Fruit fly (Drosophila melanogaster): Measurements from ENCODE around the gene Sgs3.

Sgs3 gene

DNA sequence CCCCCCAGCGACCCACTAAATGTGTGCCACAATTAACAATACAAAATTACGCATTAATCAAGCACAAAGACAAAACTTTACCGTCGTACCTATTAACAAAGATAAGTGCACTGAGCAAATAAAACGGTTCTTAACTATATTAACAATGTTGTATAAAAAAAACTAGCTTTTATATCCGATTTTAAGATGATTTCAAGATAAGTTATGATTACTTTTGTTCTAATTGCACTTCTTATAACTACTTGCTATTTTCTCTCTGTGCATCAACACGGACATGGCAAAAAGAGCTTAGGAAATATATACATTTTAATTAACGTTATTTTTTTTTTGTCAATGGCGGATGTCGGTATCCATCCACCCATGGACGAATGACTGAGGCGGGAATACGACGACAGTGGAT lies 24.1 kb downstream of the Sgs3 start (continued):
- no peak for TF ChIP-seq Max (GFP tag; optimal IDR thresholded peaks at IDR 0.05)
- no peak for TF ChIP-seq CG3847 (GFP tag; IDR thresholded peaks at IDR 0.05)
- TF ChIP-seq CG12299 (tag; optimal IDR thresholded peaks at IDR 0.05), result no peak
- TF ChIP-seq Optix (GFP tag; IDR thresholded peaks at IDR 0.05), result no peak
- no peak for TF ChIP-seq tup (GFP tag; optimal IDR thresholded peaks at IDR 0.05)
- no peak for TF ChIP-seq fd102C (GFP tag; optimal IDR thresholded peaks at IDR 0.05)
- TF ChIP-seq Blimp-1 (GFP tag; optimal IDR thresholded peaks at IDR 0.05), result peak; percentile 24
- no peak for TF ChIP-seq CG7963 (GFP tag; IDR thresholded peaks at IDR 0.05; ENCODE audit: partially characterized antibody)
- peak; percentile 72 for TF ChIP-seq Ada2b (GFP tag; IDR thresholded peaks at IDR 0.05)
- TF ChIP-seq schlank (tag; optimal IDR thresholded peaks at IDR 0.05), result no peak
- TF ChIP-seq gem (tag; optimal IDR thresholded peaks at IDR 0.05), result peak; percentile 56
- TF ChIP-seq sc (optimal IDR thresholded peaks at IDR 0.05), result no peak
- no peak for TF ChIP-seq sc (GFP tag; optimal IDR thresholded peaks at IDR 0.05)
- TF ChIP-seq lmd (GFP tag; IDR thresholded peaks at IDR 0.05), result peak; percentile 41; the same call in 1 of the 2 replicates
- TF ChIP-seq bowl (GFP tag; IDR thresholded peaks at IDR 0.05), result no peak
- no peak for TF ChIP-seq CG8765 (GFP tag; IDR thresholded peaks at IDR 0.05)
- TF ChIP-seq CG10274 (GFP tag; optimal IDR thresholded peaks at IDR 0.05), result no peak
- TF ChIP-seq Meics (GFP tag; optimal IDR thresholded peaks at IDR 0.05), result no peak
- no peak for TF ChIP-seq CG4328 (GFP tag; optimal IDR thresholded peaks at IDR 0.05)
- TF ChIP-seq CG8478 (optimal IDR thresholded peaks at IDR 0.05), result no peak
- peak; percentile 13 for TF ChIP-seq Ets65A (GFP tag)
- peak; percentile 7 for TF ChIP-seq CG2120 (GFP tag; optimal IDR thresholded peaks at IDR 0.05)
- TF ChIP-seq CG13424 (tag; optimal IDR thresholded peaks at IDR 0.05), result no peak
- no peak for TF ChIP-seq ro (GFP tag; IDR thresholded peaks at IDR 0.05)
- no peak for TF ChIP-seq pfk (GFP tag; optimal IDR thresholded peaks at IDR 0.05)
- no peak for TF ChIP-seq fru (optimal IDR thresholded peaks at IDR 0.05)
- TF ChIP-seq CG7372 (GFP tag; IDR thresholded peaks at IDR 0.05), result no peak
- no peak for TF ChIP-seq CG18011 (GFP tag; optimal IDR thresholded peaks at IDR 0.05)
- no peak for TF ChIP-seq Asciz (GFP tag; optimal IDR thresholded peaks at IDR 0.05)
- TF ChIP-seq CG6689 (GFP tag; IDR thresholded peaks at IDR 0.05), result peak; percentile 34; the same call in 1 of the 2 replicates
- TF ChIP-seq ci (GFP tag; IDR thresholded peaks at IDR 0.05), result peak; percentile 61; the same call in 2 of the 3 replicates
- TF ChIP-seq MTF-1 (GFP tag; optimal IDR thresholded peaks at IDR 0.05; ENCODE audit: borderline replicate concordance), result no peak
- peak; percentile 15 for TF ChIP-seq Vsx1 (GFP tag; optimal IDR thresholded peaks at IDR 0.05)
- TF ChIP-seq sob (GFP tag; IDR thresholded peaks at IDR 0.05), result peak; percentile 43; the same call in 1 of the 2 replicates
- no peak for TF ChIP-seq CG2129 (GFP tag; IDR thresholded peaks at IDR 0.05; ENCODE audit: partially characterized antibody)
- peak; percentile 47; the same call in 1 of the 2 replicates for TF ChIP-seq Rfx (GFP tag; IDR thresholded peaks at IDR 0.05)
- no peak for TF ChIP-seq C15 (GFP tag; IDR thresholded peaks at IDR 0.05)
- TF ChIP-seq Taf1 (GFP tag; IDR thresholded peaks at IDR 0.05), result no peak
- TF ChIP-seq Xbp1 (GFP tag; optimal IDR thresholded peaks at IDR 0.05), result peak; percentile 7
- no peak for TF ChIP-seq CG14710 (tag; optimal IDR thresholded peaks at IDR 0.05)
- no peak for TF ChIP-seq CG6854 (GFP tag; optimal IDR thresholded peaks at IDR 0.05)
- TF ChIP-seq Atf6 (GFP tag; IDR thresholded peaks at IDR 0.05), result peak; percentile 38; the same call in 1 of the 2 replicates
- TF ChIP-seq CG13624 (GFP tag; optimal IDR thresholded peaks at IDR 0.05), result no peak
- TF ChIP-seq CG32532 (GFP tag; IDR thresholded peaks at IDR 0.05), result peak; percentile 58; the same call in 1 of the 2 replicates
- peak; percentile 5 for TF ChIP-seq ems (GFP tag; optimal IDR thresholded peaks at IDR 0.05)
- TF ChIP-seq CG14441 (GFP tag; IDR thresholded peaks at IDR 0.05), result peak; percentile 27; the same call in 1 of the 2 replicates
- TF ChIP-seq CG12391 (tag; optimal IDR thresholded peaks at IDR 0.05), result peak; percentile 19
- TF ChIP-seq Xrp1 (GFP tag; IDR thresholded peaks at IDR 0.05), result peak; percentile 48; the same call in 1 of the 2 replicates
- TF ChIP-seq CG13894 (tag; optimal IDR thresholded peaks at IDR 0.05), result no peak
- peak; percentile 58 for TF ChIP-seq Awh (GFP tag; IDR thresholded peaks at IDR 0.05)
- TF ChIP-seq Doc3 (GFP tag; IDR thresholded peaks at IDR 0.05; ENCODE audit: partially characterized antibody), result no peak
- TF ChIP-seq zfh2 (GFP tag; optimal IDR thresholded peaks at IDR 0.05), result no peak

Data from whole organism, embryonic.